Worm (Caenorhabditis elegans) whole organism, early embryonic: ENCODE measurements around the gene mlt-9.

Source experiments
- B0310.2 ChIP-seq: sonication (generic microtip); optimal IDR thresholded peaks from 2 replicates; lab custom pipeline; 2016; ENCODE audit warnings: mild to moderate bottlenecking, missing genetic modification characterization, missing compliant biosample characterization
- F13C5.2 ChIP-seq: sonication (generic microtip); optimal IDR thresholded peaks from 2 replicates; lab custom pipeline; 2017; ENCODE audit warnings: mild to moderate bottlenecking, missing genetic modification characterization, inconsistent platforms, missing compliant biosample characterization
- aly-1 ChIP-seq: sonication (generic microtip); optimal IDR thresholded peaks from 2 replicates; lab custom pipeline; 2016; ENCODE audit warnings: missing genetic modification characterization, missing compliant biosample characterization
- ama-1 ChIP-seq: fragments of 150-350 bp; optimal IDR thresholded peaks from 2 replicates; lab custom pipeline; 2014
- ceh-13 ChIP-seq: fragments of 200-800 bp; sonication (Bioruptor generic); optimal IDR thresholded peaks from 2 replicates; lab custom pipeline; 2018; ENCODE audit warnings: mild to moderate bottlenecking, missing genetic modification characterization, missing compliant biosample characterization
- ceh-36 ChIP-seq: sonication (generic microtip); optimal IDR thresholded peaks from 2 replicates; lab custom pipeline; 2016; ENCODE audit warnings: missing genetic modification characterization, inconsistent platforms, missing compliant biosample characterization
- ets-7 ChIP-seq: sonication (generic microtip); optimal IDR thresholded peaks from 2 replicates; lab custom pipeline; 2016; ENCODE audit warnings: missing genotype, missing genetic modification characterization, missing compliant biosample characterization
- flt-1 ChIP-seq: fragments of 200-800 bp; sonication (Bioruptor generic); IDR thresholded peaks from 2 replicates; pipeline ENCODE4 v1.3.6; 2022; ENCODE audit warnings: missing genetic modification characterization, missing compliant biosample characterization
- hmbx-1 ChIP-seq: sonication (generic microtip); optimal IDR thresholded peaks from 2 replicates; lab custom pipeline; 2016; ENCODE audit warnings: mild to moderate bottlenecking, missing genetic modification characterization, missing compliant biosample characterization
- hmg-4 ChIP-seq: fragments of 200-800 bp; sonication (Bioruptor generic); optimal IDR thresholded peaks from 2 replicates; lab custom pipeline; 2018; ENCODE audit warnings: mild to moderate bottlenecking, missing genetic modification characterization, missing compliant biosample characterization
- hnd-1 ChIP-seq: sonication (generic microtip); optimal IDR thresholded peaks from 2 replicates; lab custom pipeline; 2016; ENCODE audit warnings: missing genetic modification characterization, missing compliant biosample characterization
- pes-1 ChIP-seq: fragments of 200-800 bp; sonication (Bioruptor generic); IDR thresholded peaks from 2 replicates; pipeline ENCODE4 v1.3.6; 2022; ENCODE audit warnings: missing genetic modification reagents, missing genetic modification characterization, missing compliant biosample characterization
- scrt-1 ChIP-seq: fragments of 200-800 bp; sonication (Bioruptor generic); IDR thresholded peaks from 2 replicates; pipeline ENCODE4 v1.3.6; 2022; ENCODE audit warnings: missing genetic modification characterization, missing compliant biosample characterization
- sea-1 ChIP-seq: fragments of 200-800 bp; sonication (Bioruptor generic); conservative IDR thresholded peaks from 2 replicates; pipeline ENCODE4 v1.3.6; 2022; ENCODE audit warnings: missing genetic modification characterization, missing compliant biosample characterization
- tbx-11 ChIP-seq: fragments of 200-800 bp; sonication (Bioruptor generic); IDR thresholded peaks from 2 replicates; pipeline ENCODE4 v1.3.6; 2022; ENCODE audit warnings: missing genetic modification characterization, missing compliant biosample characterization
- tbx-37 ChIP-seq: fragments of 200-800 bp; sonication (Bioruptor generic); conservative IDR thresholded peaks from 2 replicates; pipeline ENCODE4 v1.3.6; 2022; ENCODE audit warnings: missing genetic modification reagents, missing genetic modification characterization, missing compliant biosample characterization
- tra-4 ChIP-seq: sonication (generic microtip); optimal IDR thresholded peaks from 2 replicates; lab custom pipeline; 2017; ENCODE audit warnings: missing genetic modification characterization, missing compliant biosample characterization

mlt-9 gene

DNA sequence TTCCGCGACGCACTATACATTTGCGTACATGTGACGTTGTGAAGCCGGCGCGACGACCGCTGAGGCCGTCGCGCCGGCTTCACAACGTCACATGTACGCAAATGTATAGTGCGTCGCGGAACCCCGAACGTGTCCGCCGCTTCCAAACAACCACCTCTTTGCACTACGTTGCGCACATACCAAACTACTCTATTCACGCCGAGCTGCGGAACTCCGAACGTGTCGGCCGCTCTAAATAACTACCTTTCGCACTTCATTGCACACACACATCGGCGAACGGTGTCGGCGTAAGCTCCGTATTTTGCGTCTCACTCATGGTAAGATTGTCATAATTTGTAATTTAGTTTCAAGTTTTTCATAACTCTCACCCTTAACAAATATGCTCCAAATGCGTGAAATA, 4.6 kb upstream of the mlt-9 start:
- TF ChIP-seq tbx-37 (GFP tag; lab: Robert Waterston, UW): no peak

- no peak for TF ChIP-seq scrt-1
- TF ChIP-seq pes-1 (GFP tag; lab: Robert Waterston, UW): no peak
- no peak for TF ChIP-seq ceh-13 (GFP tag; lab: Kevin White, UChicago)
- no peak for TF ChIP-seq tra-4 (tag; lab: Kevin White, UChicago)
- no peak for TF ChIP-seq hmbx-1 (tag; lab: Kevin White, UChicago)
- no peak for TF ChIP-seq flt-1
- no peak for TF ChIP-seq tbx-11
- no peak for TF ChIP-seq hmg-4 (GFP tag; lab: Kevin White, UChicago)
- no peak for TF ChIP-seq ceh-36 (tag; lab: Kevin White, UChicago)
- TF ChIP-seq ets-7 (tag; lab: Kevin White, UChicago): no peak
- no peak for TF ChIP-seq tbx-37 (GFP tag; lab: Robert Waterston, UW)
- no peak for TF ChIP-seq ama-1 (lab: Kevin White, UChicago)
- no peak for TF ChIP-seq B0310.2 (tag; lab: Kevin White, UChicago)
- TF ChIP-seq sea-1: no peak
- no peak for TF ChIP-seq aly-1 (tag; lab: Kevin White, UChicago)
These were observed 2.6 kb downstream of the mlt-9 start for ce11 chrX:15104963-15105493.

DNA sequence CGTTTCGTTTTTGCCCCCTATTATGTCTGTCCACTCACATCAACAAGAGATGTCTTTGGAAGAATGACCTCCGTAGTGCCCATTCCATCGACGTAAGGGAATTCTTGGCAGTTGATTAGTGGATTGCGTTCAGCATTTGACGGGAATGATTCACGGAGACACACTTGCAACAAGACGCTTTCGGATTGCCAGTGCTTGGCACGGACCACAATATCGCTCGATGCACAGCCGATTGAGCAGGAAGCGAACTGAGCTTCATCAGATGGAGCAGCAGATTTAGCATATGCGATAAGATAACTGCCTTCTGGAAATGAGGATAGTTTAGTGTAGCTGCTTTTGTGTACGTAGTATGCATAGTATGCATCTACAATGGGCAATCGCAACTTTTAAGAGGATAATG, 4.1 kb downstream of the mlt-9 start:
- no peak for TF ChIP-seq sea-1
- no peak for TF ChIP-seq flt-1
- TF ChIP-seq ama-1 (lab: Kevin White, UChicago): no peak
- no peak for TF ChIP-seq ceh-13 (GFP tag; lab: Kevin White, UChicago)
- no peak for TF ChIP-seq hmg-4 (GFP tag; lab: Kevin White, UChicago)
- no peak for TF ChIP-seq tbx-37 (GFP tag; lab: Robert Waterston, UW)
- TF ChIP-seq F13C5.2 (tag; lab: Kevin White, UChicago): no peak
- no peak for TF ChIP-seq pes-1 (GFP tag; lab: Robert Waterston, UW)
- TF ChIP-seq ceh-36 (tag; lab: Kevin White, UChicago): no peak
- TF ChIP-seq tra-4 (tag; lab: Kevin White, UChicago): no peak

DNA sequence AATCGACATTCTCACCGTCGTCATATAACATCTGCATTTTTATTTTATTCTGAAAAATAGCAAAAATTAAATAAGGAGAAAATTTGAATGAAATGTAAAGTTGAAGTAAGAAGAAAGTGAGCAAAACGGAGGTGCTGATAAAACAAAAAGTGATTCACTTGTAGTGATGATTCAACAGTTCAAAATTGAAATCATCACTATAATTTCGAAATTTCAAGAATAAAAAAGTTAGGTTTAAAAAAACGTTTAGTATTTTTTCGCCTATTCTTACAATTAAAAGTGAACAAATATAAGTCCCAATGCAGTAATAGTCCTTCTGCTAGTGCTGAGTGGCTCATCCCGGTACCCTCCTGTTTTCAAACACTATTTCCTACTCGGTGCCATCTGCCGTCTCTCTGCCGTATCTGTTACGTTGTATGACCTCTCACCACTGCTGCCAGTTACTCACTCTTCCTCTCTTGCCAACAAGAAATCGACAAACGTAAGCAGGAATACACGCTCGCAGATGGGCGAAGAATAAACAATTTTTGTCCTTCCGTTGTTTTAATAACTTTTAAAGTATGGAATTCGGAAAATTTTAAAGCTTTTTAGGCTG, 7.1 kb downstream of the mlt-9 start, which contains the start of gene dhhc-1:
dhhc-1 (minus strand) TSS at position 51 of the 595 bp plus-strand sequence.
- TF ChIP-seq hmbx-1 (tag; lab: Kevin White, UChicago) (no peak), hmg-4 (GFP tag; lab: Kevin White, UChicago) (peak; percentile 45), F13C5.2 (tag; lab: Kevin White, UChicago) (peak; percentile 28)

DNA sequence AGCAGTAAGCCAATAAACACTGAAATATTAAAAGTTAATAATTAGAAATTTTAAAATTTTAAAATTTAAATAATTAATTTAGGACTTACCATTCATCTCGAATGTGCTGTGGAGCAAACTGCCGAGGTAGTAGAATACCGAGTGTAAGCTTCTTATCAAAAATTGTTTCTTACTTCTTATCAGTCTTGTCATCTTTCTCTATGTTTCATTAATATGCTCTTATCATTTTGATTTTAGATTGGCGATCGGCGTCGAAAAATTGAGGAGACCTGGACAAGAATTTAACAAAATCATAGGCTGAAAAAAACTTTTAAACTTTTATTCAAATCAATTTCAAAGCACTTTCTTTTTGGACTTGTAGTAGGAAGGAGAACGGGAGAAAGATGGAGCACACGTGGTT, 9.8 kb downstream of the mlt-9 start, which contains the start of gene F09B12.3:
F09B12.3 (minus strand) TSS at position 192 of the 400 bp plus-strand sequence.
- TF ChIP-seq ceh-13 (GFP tag; lab: Kevin White, UChicago) (no peak), scrt-1 (no peak), pes-1 (GFP tag; lab: Robert Waterston, UW) (no peak), hmg-4 (GFP tag; lab: Kevin White, UChicago) (no peak), B0310.2 (tag; lab: Kevin White, UChicago) (no peak), hmbx-1 (tag; lab: Kevin White, UChicago) (no peak), ets-7 (tag; lab: Kevin White, UChicago) (no peak), hnd-1 (tag; lab: Kevin White, UChicago) (no peak), aly-1 (tag; lab: Kevin White, UChicago) (no peak)

- TF ChIP-seq B0310.2 (tag; lab: Kevin White, UChicago) (no peak), ceh-13 (GFP tag; lab: Kevin White, UChicago) (no peak), hnd-1 (tag; lab: Kevin White, UChicago) (no peak), pes-1 (GFP tag; lab: Robert Waterston, UW) (no peak), sea-1 (no peak), ama-1 (lab: Kevin White, UChicago) (no peak), flt-1 (no peak), tbx-11 (no peak), scrt-1 (no peak)
These were observed 11.3 kb downstream of the mlt-9 start for ce11 chrX:15096277-15096676.

DNA sequence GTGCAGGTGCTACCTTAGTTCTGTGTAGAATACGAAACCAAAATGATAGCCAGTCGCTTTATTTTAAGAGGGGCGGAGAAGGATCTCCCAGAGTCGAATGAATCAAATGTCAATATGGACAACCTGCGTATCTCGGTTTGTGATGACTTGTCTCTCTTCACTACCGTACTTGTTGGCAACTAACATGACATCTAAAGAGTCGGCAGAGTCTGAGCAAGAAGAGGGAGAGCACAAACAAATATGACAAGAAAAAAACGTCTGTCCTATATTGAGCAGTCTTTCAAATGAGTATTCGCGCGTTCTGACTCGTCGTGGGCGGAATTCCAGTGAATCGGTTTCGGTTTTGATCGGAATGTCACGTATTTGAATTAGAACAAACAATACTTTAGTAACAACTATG, 12.6 kb downstream of the mlt-9 start, which contains the start of gene F09B12.7:
F09B12.7 (minus strand) TSS at position 101 of the 400 bp plus-strand sequence.
- TF ChIP-seq scrt-1 (no peak), aly-1 (tag; lab: Kevin White, UChicago) (no peak), tbx-37 (GFP tag; lab: Robert Waterston, UW) (no peak), tra-4 (tag; lab: Kevin White, UChicago) (no peak), ets-7 (tag; lab: Kevin White, UChicago) (no peak), flt-1 (no peak), ceh-13 (GFP tag; lab: Kevin White, UChicago) (no peak), pes-1 (GFP tag; lab: Robert Waterston, UW) (no peak), hmbx-1 (tag; lab: Kevin White, UChicago) (no peak), F13C5.2 (tag; lab: Kevin White, UChicago) (no peak), ama-1 (lab: Kevin White, UChicago) (no peak), hnd-1 (tag; lab: Kevin White, UChicago) (no peak), sea-1 (no peak), tbx-11 (no peak), B0310.2 (tag; lab: Kevin White, UChicago) (no peak), ceh-36 (tag; lab: Kevin White, UChicago) (no peak), hmg-4 (GFP tag; lab: Kevin White, UChicago) (no peak)
